Fruit fly (Drosophila melanogaster): ENCODE results near the gene Traf6.

The Traf6 gene

DNA sequence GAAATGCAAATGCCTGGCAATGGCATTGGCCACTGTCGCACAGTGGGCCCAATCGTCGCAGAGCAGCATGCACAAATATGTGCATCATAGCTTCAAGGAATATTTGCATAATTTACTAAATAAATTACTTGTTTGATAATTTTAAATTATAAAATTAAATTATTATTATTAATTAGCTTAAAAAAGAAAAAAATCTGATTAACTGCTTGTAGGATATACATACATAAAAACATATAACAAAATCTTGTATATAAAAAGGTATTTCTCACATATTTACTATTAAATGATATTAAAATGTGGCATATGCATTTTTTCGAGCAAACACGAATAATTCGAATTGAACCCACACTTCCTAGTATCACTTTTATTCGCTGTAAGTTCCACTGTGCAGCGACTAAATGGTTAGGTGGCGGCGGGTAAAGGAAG lies 31.9 kb downstream of the Traf6 start (continued):
- TF ChIP-seq repo (GFP tag; optimal IDR thresholded peaks at IDR 0.05) (no peak), HLH3B (GFP tag; IDR thresholded peaks at IDR 0.05) (peak; percentile 33; the same call in 1 of the 2 replicates), Ets97D (GFP tag; optimal IDR thresholded peaks at IDR 0.05) (no peak), p53 (GFP tag; optimal IDR thresholded peaks at IDR 0.05) (no peak), ERR (GFP tag; optimal IDR thresholded peaks at IDR 0.05) (no peak), phol (tag; optimal IDR thresholded peaks at IDR 0.05) (peak; percentile 76), CG15696 (tag; optimal IDR thresholded peaks at IDR 0.05) (peak; percentile 29), wek (GFP tag; optimal IDR thresholded peaks at IDR 0.05) (no peak), Jarid2 (GFP tag; optimal IDR thresholded peaks at IDR 0.05) (no peak), yki (optimal IDR thresholded peaks at IDR 0.05) (no peak), CG7271 (tag; optimal IDR thresholded peaks at IDR 0.05) (no peak), rib (GFP tag; IDR thresholded peaks at IDR 0.05) (no peak), CG7839 (tag; optimal IDR thresholded peaks at IDR 0.05) (peak; percentile 62), Pdp1 (GFP tag; optimal IDR thresholded peaks at IDR 0.05) (no peak), fru (optimal IDR thresholded peaks at IDR 0.05) (no peak), dpn (GFP tag; optimal IDR thresholded peaks at IDR 0.05) (peak in 1 of 2 experiments; percentile 32), CG4282 (GFP tag; optimal IDR thresholded peaks at IDR 0.05) (no peak), Bteb2 (GFP tag; optimal IDR thresholded peaks at IDR 0.05) (no peak), bcd (GFP tag; optimal IDR thresholded peaks at IDR 0.05) (peak; percentile 50), sr (GFP tag; IDR thresholded peaks at IDR 0.05) (no peak), Dll (GFP tag; IDR thresholded peaks at IDR 0.05; ENCODE audit: partially characterized antibody) (no peak), ftz-f1 (GFP tag; optimal IDR thresholded peaks at IDR 0.05) (no peak), toy (GFP tag; IDR thresholded peaks at IDR 0.05) (no peak), CG12942 (GFP tag; optimal IDR thresholded peaks at IDR 0.05) (peak; percentile 41), CG6175 (GFP tag; IDR thresholded peaks at IDR 0.05) (no peak), CG12155 (GFP tag; optimal IDR thresholded peaks at IDR 0.05) (no peak), CG17385 (GFP tag; optimal IDR thresholded peaks at IDR 0.05) (peak; percentile 57), CG1602 (GFP tag; optimal IDR thresholded peaks at IDR 0.05) (peak; percentile 18), lola (GFP tag; optimal IDR thresholded peaks at IDR 0.05) (peak in 1 of 3 experiments; percentile 60), CG16779 (GFP tag; IDR thresholded peaks at IDR 0.05) (no peak), CG7372 (GFP tag; IDR thresholded peaks at IDR 0.05) (no peak; the same call in 1 of the 2 replicates), CG31224 (GFP tag; IDR thresholded peaks at IDR 0.05) (no peak), knrl (GFP tag; IDR thresholded peaks at IDR 0.05; ENCODE audit: partially characterized antibody) (no peak), Dfd (GFP tag; optimal IDR thresholded peaks at IDR 0.05) (no peak), Opbp (GFP tag; IDR thresholded peaks at IDR 0.05; ENCODE audit: partially characterized antibody) (no peak), CG1792 (GFP tag; optimal IDR thresholded peaks at IDR 0.05) (no peak), Dp (GFP tag; optimal IDR thresholded peaks at IDR 0.05) (no peak), CG7556 (GFP tag; optimal IDR thresholded peaks at IDR 0.05) (peak; percentile 70), CG11456 (GFP tag; IDR thresholded peaks at IDR 0.05) (no peak), ci (GFP tag; IDR thresholded peaks at IDR 0.05) (no peak), sc (optimal IDR thresholded peaks at IDR 0.05) (no peak), sc (GFP tag; optimal IDR thresholded peaks at IDR 0.05) (peak; percentile 40), zen (tag; optimal IDR thresholded peaks at IDR 0.05) (peak; percentile 47), unpg (GFP tag; optimal IDR thresholded peaks at IDR 0.05) (peak; percentile 41), scrt (GFP tag; optimal IDR thresholded peaks at IDR 0.05) (no peak), CG6854 (GFP tag; optimal IDR thresholded peaks at IDR 0.05) (no peak), pros (GFP tag; optimal IDR thresholded peaks at IDR 0.05) (no peak), slbo (GFP tag; IDR thresholded peaks at IDR 0.05) (0 out of 2 replicates have a peak, but pooled peaks have one; percentile 29), tll (GFP tag; optimal IDR thresholded peaks at IDR 0.05) (no peak), lov (optimal IDR thresholded peaks at IDR 0.05) (no peak), lov (GFP tag; IDR thresholded peaks at IDR 0.05) (no peak), CG3995 (GFP tag; optimal IDR thresholded peaks at IDR 0.05) (no peak)

All from whole organism, embryonic.